Fruit fly (Drosophila melanogaster): ENCODE results near the gene Akap200.
A peak's percentile ranks its signal among the peaks of the same experiment; 100 is the strongest.

Gene Akap200

DNA sequence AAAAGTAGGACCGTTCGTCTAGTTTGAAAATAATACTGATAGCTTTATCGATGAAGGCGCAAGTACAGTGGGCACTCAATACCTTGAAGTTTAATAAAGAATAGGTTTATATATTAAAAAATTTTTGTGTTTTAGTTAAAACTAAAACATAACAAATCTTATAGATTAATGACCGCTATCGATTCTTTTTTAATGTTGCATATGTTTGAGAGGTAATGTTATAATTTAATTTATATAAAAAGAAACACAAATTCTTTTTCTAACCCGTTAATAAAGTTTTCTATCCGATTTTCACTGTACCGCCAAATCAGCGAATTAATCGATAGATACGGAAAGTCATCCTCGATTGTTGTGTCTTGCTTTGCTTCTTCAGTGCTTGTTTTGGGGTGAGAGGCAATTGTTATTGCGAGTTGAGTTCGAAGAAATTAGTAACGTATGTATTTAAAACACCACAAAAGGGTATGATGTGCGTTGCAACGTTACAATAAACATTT is 31.3 kb upstream of the Akap200 start, which contains the start of the genes Dad1 and CG13384 (continued):
- TF ChIP-seq CG2116 (GFP tag; optimal IDR thresholded peaks at IDR 0.05) (peak; percentile 91), CG9876 (GFP tag; optimal IDR thresholded peaks at IDR 0.05) (peak; percentile 1), corto (GFP tag; optimal IDR thresholded peaks at IDR 0.05) (peak; percentile 86), CG14667 (GFP tag; IDR thresholded peaks at IDR 0.05) (peak; percentile 90), BEAF-32 (GFP tag; optimal IDR thresholded peaks at IDR 0.05) (peak; percentile 68), CG17186 (GFP tag; optimal IDR thresholded peaks at IDR 0.05) (peak; percentile 59), Elba2 (GFP tag; optimal IDR thresholded peaks at IDR 0.05) (peak; percentile 69), pum (GFP tag; optimal IDR thresholded peaks at IDR 0.05) (peak; percentile 48), dmrt99B (tag; optimal IDR thresholded peaks at IDR 0.05) (peak; percentile 94), trem (tag; optimal IDR thresholded peaks at IDR 0.05) (peak; percentile 93), Jarid2 (GFP tag; optimal IDR thresholded peaks at IDR 0.05) (peak; percentile 69), CG15269 (tag; optimal IDR thresholded peaks at IDR 0.05) (peak; percentile 96), sqz (GFP tag; optimal IDR thresholded peaks at IDR 0.05) (peak; percentile 84), CG17802 (tag; optimal IDR thresholded peaks at IDR 0.05) (peak; percentile 28), Ets65A (GFP tag) (peak; percentile 93), ase (GFP tag; IDR thresholded peaks at IDR 0.05) (peak; percentile 76; the same call in 2 of the 3 replicates), ro (GFP tag; IDR thresholded peaks at IDR 0.05) (peak; percentile 72), CG10274 (GFP tag; optimal IDR thresholded peaks at IDR 0.05) (peak; percentile 50), NC2β (GFP tag; optimal IDR thresholded peaks at IDR 0.05) (peak; percentile 28), CG13624 (GFP tag; optimal IDR thresholded peaks at IDR 0.05) (peak; percentile 44), vvl (GFP tag; IDR thresholded peaks at IDR 0.05) (peak; percentile 95), pita (GFP tag; optimal IDR thresholded peaks at IDR 0.05) (no peak), CG1792 (GFP tag; optimal IDR thresholded peaks at IDR 0.05) (no peak), Myb (GFP tag; optimal IDR thresholded peaks at IDR 0.05) (peak; percentile 28), Fer3 (tag; optimal IDR thresholded peaks at IDR 0.05) (peak; percentile 95), CG2120 (GFP tag; optimal IDR thresholded peaks at IDR 0.05) (peak; percentile 95), Hsf (GFP tag; optimal IDR thresholded peaks at IDR 0.05) (peak; percentile 90), CG11093 (GFP tag; IDR thresholded peaks at IDR 0.05) (peak; percentile 85), Optix (GFP tag; IDR thresholded peaks at IDR 0.05) (no peak), CG9215 (GFP tag; IDR thresholded peaks at IDR 0.05) (peak; percentile 94), sens-2 (GFP tag; IDR thresholded peaks at IDR 0.05) (no peak), CG17328 (GFP tag; IDR thresholded peaks at IDR 0.05) (peak; percentile 87), CG31388 (GFP tag; optimal IDR thresholded peaks at IDR 0.05) (peak; percentile 78), CG5180 (GFP tag; optimal IDR thresholded peaks at IDR 0.05) (peak; percentile 69), Poxn (GFP tag; IDR thresholded peaks at IDR 0.05) (peak; percentile 79), HLH54F (GFP tag; optimal IDR thresholded peaks at IDR 0.05) (peak; percentile 64), CG2712 (tag; optimal IDR thresholded peaks at IDR 0.05) (peak; percentile 97), Aef1 (GFP tag; IDR thresholded peaks at IDR 0.05) (peak; percentile 74), klu (GFP tag; IDR thresholded peaks at IDR 0.05) (peak; percentile 89), CG9609 (GFP tag; optimal IDR thresholded peaks at IDR 0.05) (no peak), CG10209 (GFP tag; optimal IDR thresholded peaks at IDR 0.05) (peak; percentile 92), Fer2 (tag; optimal IDR thresholded peaks at IDR 0.05) (peak; percentile 94), Atf-2 (GFP tag; optimal IDR thresholded peaks at IDR 0.05) (peak; percentile 21), CG14710 (tag; optimal IDR thresholded peaks at IDR 0.05) (peak; percentile 96), nerfin-2 (GFP tag; IDR thresholded peaks at IDR 0.05; ENCODE audit: partially characterized antibody) (no peak), CG10431 (GFP tag; optimal IDR thresholded peaks at IDR 0.05) (peak; percentile 85), stc (GFP tag; IDR thresholded peaks at IDR 0.05) (peak; percentile 89), CkIIα-i1 (GFP tag; IDR thresholded peaks at IDR 0.05) (no peak), CG3995 (GFP tag; optimal IDR thresholded peaks at IDR 0.05) (peak; percentile 43), dm (GFP tag; optimal IDR thresholded peaks at IDR 0.05) (peak; percentile 36), CG31365 (tag; optimal IDR thresholded peaks at IDR 0.05) (no peak)

Measured in whole organism, embryonic.